Fruit fly (Drosophila melanogaster) whole organism, embryonic: ENCODE measurements around the gene CG9550.

Experiments used
- Blimp-1 ChIP-seq: fragments of 200-800 bp; sonication (Bioruptor generic); optimal IDR thresholded peaks from 3 replicates; lab custom pipeline; 2018; ENCODE audit warnings: missing biosample characterization, missing genetic modification characterization, mild to moderate bottlenecking, moderate library complexity, missing genetic modification reagents
- CG12104 ChIP-seq: fragments of 200-800 bp; sonication (Bioruptor generic); optimal IDR thresholded peaks from 3 replicates; lab custom pipeline; 2016; ENCODE audit warnings: missing biosample characterization, missing genetic modification characterization
- CG13894 ChIP-seq: fragments of 200-800 bp; sonication (Bioruptor generic); optimal IDR thresholded peaks from 3 replicates; lab custom pipeline; 2018; ENCODE audit warnings: missing biosample characterization, mild to moderate bottlenecking, missing genetic modification characterization, moderate library complexity
- CG14860 ChIP-seq: fragments of 200-800 bp; sonication (Bioruptor generic); IDR thresholded peaks from 3 replicates; pipeline ENCODE4 v1.3.6; 2022; ENCODE audit warnings: missing biosample characterization, missing genetic modification characterization; ENCODE audit not compliant: partially characterized antibody
- CG15479 ChIP-seq: fragments of 200-800 bp; sonication (Bioruptor generic); optimal IDR thresholded peaks from 3 replicates; lab custom pipeline; 2019; ENCODE audit warnings: missing biosample characterization, mild to moderate bottlenecking, missing genetic modification characterization, moderate library complexity
- CG1603 ChIP-seq: fragments of 200-800 bp; sonication (Bioruptor generic); optimal IDR thresholded peaks from 2 replicates; lab custom pipeline; 2019; ENCODE audit warnings: missing biosample characterization, mild to moderate bottlenecking, missing genetic modification characterization, moderate library complexity
- CG17359 ChIP-seq: fragments of 200-800 bp; sonication (Bioruptor generic); optimal IDR thresholded peaks from 3 replicates; lab custom pipeline; 2018; ENCODE audit warnings: missing biosample characterization, mild to moderate bottlenecking, missing genetic modification characterization, moderate library complexity
- CG1832 ChIP-seq: fragments of 200-800 bp; sonication (Bioruptor generic); optimal IDR thresholded peaks from 2 replicates; lab custom pipeline; 2017; ENCODE audit warnings: missing biosample characterization, mild to moderate bottlenecking, missing genetic modification characterization, inconsistent platforms
- CG2712 ChIP-seq: fragments of 200-800 bp; optimal IDR thresholded peaks from 3 replicates; lab custom pipeline; 2019; ENCODE audit warnings: missing biosample characterization, mild to moderate bottlenecking, missing genetic modification characterization, moderate library complexity
- CG31224 ChIP-seq: fragments of 200-800 bp; sonication (Bioruptor generic); IDR thresholded peaks from 2 replicates; pipeline ENCODE4 v1.3.6; 2022; ENCODE audit warnings: missing biosample characterization, missing genetic modification characterization
- CG34422 ChIP-seq: fragments of 200-800 bp; sonication (Bioruptor generic); IDR thresholded peaks from 3 replicates; pipeline ENCODE4 v1.3.6; 2022; ENCODE audit warnings: missing biosample characterization, missing genetic modification characterization
- CG4404 ChIP-seq: fragments of 200-800 bp; sonication (Bioruptor generic); IDR thresholded peaks from 2 replicates; pipeline ENCODE4 v1.3.6; 2022; ENCODE audit warnings: missing biosample characterization, missing genetic modification characterization
- CG5180 ChIP-seq: fragments of 200-800 bp; sonication (Bioruptor generic); optimal IDR thresholded peaks from 3 replicates; lab custom pipeline; 2017; ENCODE audit warnings: missing biosample characterization, missing genetic modification characterization, mild to moderate bottlenecking, moderate library complexity, missing genetic modification reagents
- CG6791 ChIP-seq: fragments of 200-800 bp; sonication (Bioruptor generic); IDR thresholded peaks from 3 replicates; pipeline ENCODE4 v1.3.6; 2022; ENCODE audit warnings: missing biosample characterization, missing genetic modification characterization; ENCODE audit not compliant: partially characterized antibody
- CG8290 ChIP-seq, 3 experiments: fragments of 200-800 bp; sonication (Bioruptor generic); optimal IDR thresholded peaks; 2 replicates each; lab custom pipeline; 2016 to 2019; ENCODE audit warnings: missing biosample characterization in 3 of 3, missing genetic modification characterization in 3 of 3, mild to moderate bottlenecking in 2 of 3, moderate library complexity in 1 of 3
- CG8388 ChIP-seq: fragments of 200-800 bp; sonication (Bioruptor generic); optimal IDR thresholded peaks from 2 replicates; lab custom pipeline; 2019; ENCODE audit warnings: missing biosample characterization, mild to moderate bottlenecking, missing genetic modification characterization, moderate library complexity
- CG8765 ChIP-seq: fragments of 200-800 bp; sonication (Bioruptor generic); IDR thresholded peaks from 2 replicates; pipeline ENCODE4 v1.3.6; 2022; ENCODE audit warnings: missing biosample characterization, missing genetic modification characterization
- CG8924 ChIP-seq: fragments of 200-800 bp; optimal IDR thresholded peaks from 3 replicates; lab custom pipeline; 2019; ENCODE audit warnings: missing biosample characterization, mild to moderate bottlenecking, missing genetic modification characterization, moderate library complexity
- Dad ChIP-seq: fragments of 200-800 bp; sonication (Bioruptor generic); optimal IDR thresholded peaks from 3 replicates; lab custom pipeline; 2016; ENCODE audit warnings: missing biosample characterization, missing genetic modification characterization
- Dll ChIP-seq: fragments of 200-800 bp; sonication (Bioruptor generic); IDR thresholded peaks from 4 replicates; pipeline ENCODE4 v1.3.6; 2022; ENCODE audit warnings: missing biosample characterization, missing genetic modification characterization; ENCODE audit not compliant: partially characterized antibody
- Doc2 ChIP-seq: fragments of 200-800 bp; sonication (Bioruptor generic); IDR thresholded peaks from 2 replicates; pipeline ENCODE4 v1.3.6; 2022; ENCODE audit warnings: missing biosample characterization, missing genetic modification characterization
- Oli ChIP-seq: fragments of 200-800 bp; sonication (Bioruptor generic); optimal IDR thresholded peaks from 2 replicates; lab custom pipeline; 2018; ENCODE audit warnings: missing biosample characterization, mild to moderate bottlenecking, missing genetic modification characterization, moderate library complexity
- Sox102F ChIP-seq: fragments of 200-800 bp; sonication (Bioruptor generic); optimal IDR thresholded peaks from 2 replicates; lab custom pipeline; 2018; ENCODE audit warnings: missing biosample characterization, mild to moderate bottlenecking, missing genetic modification characterization, moderate library complexity
- Stat92E ChIP-seq, 3 experiments: fragments of >200 bp in 2 of 3; fragments of 200-800 bp in 1 of 3; sonication (Bioruptor generic) in 1 of 3; optimal IDR thresholded peaks; 2 replicates each; lab custom pipeline; 2017 to 2019; ENCODE audit warnings: missing biosample characterization in 3 of 3, missing genetic modification characterization in 3 of 3, mild to moderate bottlenecking in 1 of 3, moderate library complexity in 1 of 3
- Trl ChIP-seq, 3 experiments: fragments of >200 bp in 2 of 3; fragments of 200-800 bp in 1 of 3; sonication (Bioruptor generic) in 1 of 3; optimal IDR thresholded peaks; 2 replicates in 1 of 3; 3 replicates in 2 of 3; lab custom pipeline; 2016 to 2017; ENCODE audit warnings: missing biosample characterization in 1 of 3, missing genetic modification characterization in 1 of 3
- YL-1 ChIP-seq: fragments of 200-800 bp; sonication (Bioruptor generic); optimal IDR thresholded peaks from 3 replicates; lab custom pipeline; 2017; ENCODE audit warnings: missing biosample characterization, mild to moderate bottlenecking, missing genetic modification characterization
- aop ChIP-seq: fragments of 200-800 bp; sonication (Bioruptor generic); IDR thresholded peaks from 2 replicates; pipeline ENCODE4 v1.3.6; 2022; ENCODE audit warnings: missing biosample characterization, missing genetic modification characterization
- ap ChIP-seq: fragments of 200-800 bp; sonication (Bioruptor generic); IDR thresholded peaks from 2 replicates; pipeline ENCODE4 v1.3.6; 2022; ENCODE audit warnings: missing biosample characterization, missing genetic modification characterization
- az2 ChIP-seq: fragments of 200-800 bp; sonication (Bioruptor generic); optimal IDR thresholded peaks from 3 replicates; lab custom pipeline; 2016; ENCODE audit warnings: missing biosample characterization, missing genetic modification characterization
- chinmo ChIP-seq: fragments of 200-800 bp; sonication (Bioruptor generic); IDR thresholded peaks from 4 replicates; pipeline ENCODE4 v1.3.6; 2022; ENCODE audit warnings: missing biosample characterization, missing genetic modification characterization; ENCODE audit not compliant: partially characterized antibody
- crol ChIP-seq: fragments of 200-800 bp; sonication (Bioruptor generic); IDR thresholded peaks from 2 replicates; pipeline ENCODE4 v1.3.6; 2022; ENCODE audit warnings: missing biosample characterization, missing genetic modification characterization
- dmrt11E ChIP-seq: fragments of 200-800 bp; sonication (Bioruptor generic); optimal IDR thresholded peaks from 3 replicates; lab custom pipeline; 2018; ENCODE audit warnings: missing biosample characterization, mild to moderate bottlenecking, missing genetic modification characterization, moderate library complexity
- emc ChIP-seq: fragments of 200-800 bp; sonication (Bioruptor generic); optimal IDR thresholded peaks from 2 replicates; lab custom pipeline; 2016; ENCODE audit warnings: missing biosample characterization, missing genetic modification characterization
- fd102C ChIP-seq: fragments of 200-800 bp; sonication (Bioruptor generic); optimal IDR thresholded peaks from 2 replicates; lab custom pipeline; 2018; ENCODE audit warnings: missing biosample characterization, mild to moderate bottlenecking, missing genetic modification characterization, moderate library complexity
- fd96Cb ChIP-seq: fragments of 200-800 bp; sonication (Bioruptor generic); optimal IDR thresholded peaks from 2 replicates; lab custom pipeline; 2018; ENCODE audit warnings: missing biosample characterization, mild to moderate bottlenecking, missing genetic modification characterization, moderate library complexity
- gcm ChIP-seq: fragments of 200-800 bp; sonication (Bioruptor generic); optimal IDR thresholded peaks from 2 replicates; lab custom pipeline; 2019; ENCODE audit warnings: missing biosample characterization, mild to moderate bottlenecking, missing genetic modification characterization, moderate library complexity
- gem ChIP-seq: fragments of 200-800 bp; sonication (Bioruptor generic); optimal IDR thresholded peaks from 2 replicates; lab custom pipeline; 2019; ENCODE audit warnings: missing biosample characterization, mild to moderate bottlenecking, missing genetic modification characterization, moderate library complexity
- mirr ChIP-seq: fragments of 200-800 bp; sonication (Bioruptor generic); optimal IDR thresholded peaks from 3 replicates; lab custom pipeline; 2018; ENCODE audit warnings: missing biosample characterization, mild to moderate bottlenecking, missing genetic modification characterization
- sd ChIP-seq: fragments of 200-800 bp; sonication (Bioruptor generic); optimal IDR thresholded peaks from 3 replicates; lab custom pipeline; 2018; ENCODE audit warnings: missing biosample characterization, mild to moderate bottlenecking, missing genetic modification characterization, moderate library complexity
- sens ChIP-seq: fragments of 200-800 bp; sonication (Bioruptor generic); peaks from one replicate; lab custom pipeline; 2016; ENCODE audit warnings: missing biosample characterization, missing genetic modification characterization
- sob ChIP-seq: fragments of 200-800 bp; sonication (Bioruptor generic); IDR thresholded peaks from 2 replicates; pipeline ENCODE4 v1.3.6; 2022; ENCODE audit warnings: missing biosample characterization, missing genetic modification characterization
- ttk ChIP-seq: fragments of 200-800 bp; sonication (Bioruptor generic); IDR thresholded peaks from 2 replicates; pipeline ENCODE4 v2.1.2; 2022; ENCODE audit warnings: missing biosample characterization, missing genetic modification characterization
- zen ChIP-seq: fragments of 200-800 bp; sonication (Bioruptor generic); optimal IDR thresholded peaks from 3 replicates; lab custom pipeline; 2018; ENCODE audit warnings: missing biosample characterization, mild to moderate bottlenecking, missing genetic modification characterization, moderate library complexity

Gene CG9550

dm6 chr2L:6502887-6503723 is 6.3 kb downstream of the CG9550 start:
- TF ChIP-seq CG13894 (tag; lab: Kevin White, UChicago) (peak; percentile 75), sens (GFP tag; lab: Kevin White, UChicago) (peak; percentile 8), Stat92E (GFP tag; optimal IDR thresholded peaks at IDR 0.05; lab: Kevin White, UChicago) (peak in 1 of 3 experiments; percentile 71), CG8290 (GFP tag; optimal IDR thresholded peaks at IDR 0.05; lab: Kevin White, UChicago) (peak; percentile 54), CG8290 (tag; optimal IDR thresholded peaks at IDR 0.05; lab: Kevin White, UChicago) (no peak), sob (GFP tag; lab: Robert Waterston, UW) (0 out of 2 replicates have a peak, but pooled peaks have one; percentile 8), chinmo (0 out of 4 replicates have a peak, but pooled peaks have one; percentile 23), CG15479 (GFP tag; lab: Kevin White, UChicago) (peak; percentile 20), CG1832 (GFP tag; lab: Kevin White, UChicago) (peak; percentile 37), CG12104 (no peak), sd (no peak), Doc2 (GFP tag; lab: Robert Waterston, UW) (no peak), CG6791 (GFP tag; lab: Robert Waterston, UW) (0 out of 3 replicates have a peak, but pooled peaks have one; percentile 38), gcm (peak; percentile 55), Trl (optimal IDR thresholded peaks at IDR 0.05; lab: Kevin White, UChicago) (peak; percentile 18 to 27), Trl (GFP tag; optimal IDR thresholded peaks at IDR 0.05; lab: Kevin White, UChicago) (no peak)

- no peak for TF ChIP-seq CG31224
- peak; percentile 37; the same call in 1 of the 2 replicates for TF ChIP-seq crol
- peak; percentile 81 for TF ChIP-seq Blimp-1
Observed at dm6 chr2L:6503724-6504037, 6.8 kb downstream of the CG9550 start.

- TF ChIP-seq CG5180 (GFP tag; lab: Kevin White, UChicago): no peak
- TF ChIP-seq dmrt11E (tag; lab: Kevin White, UChicago): peak; percentile 46
- peak; percentile 47 for TF ChIP-seq CG2712 (tag; lab: Kevin White, UChicago)
- no peak for TF ChIP-seq mirr (GFP tag; lab: Kevin White, UChicago)
- TF ChIP-seq ap (GFP tag; lab: Robert Waterston, UW): no peak
- TF ChIP-seq CG1603 (tag; lab: Kevin White, UChicago): peak; percentile 46
- TF ChIP-seq CG14860 (GFP tag; lab: Robert Waterston, UW): no peak
- no peak for TF ChIP-seq Dll (GFP tag; lab: Robert Waterston, UW)
- no peak for TF ChIP-seq CG6791 (GFP tag; lab: Robert Waterston, UW)
- TF ChIP-seq aop: no peak
- TF ChIP-seq CG8388 (GFP tag; lab: Kevin White, UChicago): peak; percentile 13
- TF ChIP-seq Dad: no peak
- 0 out of 2 replicates have a peak, but pooled peaks have one; percentile 34 for TF ChIP-seq CG4404 (GFP tag; lab: Robert Waterston, UW)
- TF ChIP-seq zen (tag; lab: Kevin White, UChicago): peak; percentile 41
- TF ChIP-seq CG8924 (tag; lab: Kevin White, UChicago): peak; percentile 36
- TF ChIP-seq gcm: peak; percentile 12
- TF ChIP-seq YL-1 (GFP tag; lab: Kevin White, UChicago): no peak
- peak; percentile 69 for TF ChIP-seq gem
- TF ChIP-seq CG34422: no peak
- TF ChIP-seq fd96Cb (tag; lab: Kevin White, UChicago): peak; percentile 19
- peak; percentile 40 for TF ChIP-seq Blimp-1
- TF ChIP-seq CG8765 (GFP tag; lab: Robert Waterston, UW): no peak
- TF ChIP-seq CG17359 (tag; lab: Kevin White, UChicago): peak; percentile 44
- no peak for TF ChIP-seq Stat92E (GFP tag; optimal IDR thresholded peaks at IDR 0.05; lab: Kevin White, UChicago)
- peak; percentile 29 for TF ChIP-seq az2 (GFP tag; lab: Kevin White, UChicago)
- TF ChIP-seq CG15479 (GFP tag; lab: Kevin White, UChicago): no peak
- TF ChIP-seq emc (GFP tag; lab: Kevin White, UChicago): no peak
- no peak for TF ChIP-seq fd102C (GFP tag; lab: Kevin White, UChicago)
- peak; percentile 49 for TF ChIP-seq Oli (tag; lab: Kevin White, UChicago)
- peak; percentile 57 for TF ChIP-seq Sox102F (GFP tag; lab: Kevin White, UChicago)
- TF ChIP-seq ttk: no peak
Observed at dm6 chr2L:6508666-6509065, 11.8 kb downstream of the CG9550 start.
